Fruit fly (Drosophila melanogaster) whole organism, embryonic: ENCODE data around the gene Spn28Dc.

ENCODE experiments used
- Asciz ChIP-seq: fragments of 200-800 bp; sonication (Bioruptor generic); optimal IDR thresholded peaks from 2 replicates; lab custom pipeline; 2017; ENCODE audit warnings: missing biosample characterization, mild to moderate bottlenecking, missing genetic modification characterization, missing genetic modification reagents
- Bdp1 ChIP-seq: fragments of 200-800 bp; sonication (Bioruptor generic); optimal IDR thresholded peaks from 3 replicates; lab custom pipeline; 2016; ENCODE audit warnings: missing biosample characterization, missing genetic modification characterization
- CG10431 ChIP-seq: fragments of 200-800 bp; sonication (Bioruptor generic); optimal IDR thresholded peaks from 3 replicates; lab custom pipeline; 2018; ENCODE audit warnings: missing biosample characterization, mild to moderate bottlenecking, missing genetic modification characterization
- CG12104 ChIP-seq: fragments of 200-800 bp; sonication (Bioruptor generic); optimal IDR thresholded peaks from 3 replicates; lab custom pipeline; 2016; ENCODE audit warnings: missing biosample characterization, missing genetic modification characterization
- CG12391 ChIP-seq: fragments of 200-800 bp; sonication (Bioruptor generic); optimal IDR thresholded peaks from 3 replicates; lab custom pipeline; 2018; ENCODE audit warnings: missing biosample characterization, mild to moderate bottlenecking, missing genetic modification characterization, moderate library complexity
- CG13296 ChIP-seq: fragments of 200-800 bp; sonication (Bioruptor generic); optimal IDR thresholded peaks from 3 replicates; lab custom pipeline; 2018; ENCODE audit warnings: missing biosample characterization, mild to moderate bottlenecking, missing genetic modification characterization
- CG14441 ChIP-seq: fragments of 200-800 bp; sonication (Bioruptor generic); IDR thresholded peaks from 2 replicates; pipeline ENCODE4 v1.3.6; 2022; ENCODE audit warnings: missing biosample characterization, missing genetic modification characterization
- CG15269 ChIP-seq: fragments of 200-800 bp; sonication (Bioruptor generic); optimal IDR thresholded peaks from 2 replicates; lab custom pipeline; 2018; ENCODE audit warnings: missing biosample characterization, mild to moderate bottlenecking, missing genetic modification characterization, moderate library complexity
- CG15514 ChIP-seq: fragments of 200-800 bp; sonication (Bioruptor generic); optimal IDR thresholded peaks from 3 replicates; lab custom pipeline; 2017; ENCODE audit warnings: missing biosample characterization, missing genetic modification characterization, mild to moderate bottlenecking, moderate library complexity, missing genetic modification reagents
- CG2129 ChIP-seq: fragments of 200-800 bp; sonication (Bioruptor generic); IDR thresholded peaks from 2 replicates; pipeline ENCODE4 v1.3.6; 2022; ENCODE audit warnings: missing biosample characterization, missing genetic modification characterization; ENCODE audit not compliant: partially characterized antibody
- CG2202 ChIP-seq: fragments of 200-800 bp; sonication (Bioruptor generic); optimal IDR thresholded peaks from 2 replicates; lab custom pipeline; 2018; ENCODE audit warnings: missing biosample characterization, mild to moderate bottlenecking, missing genetic modification characterization
- CG30020 ChIP-seq: fragments of 200-800 bp; optimal IDR thresholded peaks from 2 replicates; lab custom pipeline; 2019; ENCODE audit warnings: missing biosample characterization, mild to moderate bottlenecking, missing genetic modification characterization, moderate library complexity
- CG33557 ChIP-seq: fragments of 200-800 bp; sonication (Bioruptor generic); optimal IDR thresholded peaks from 2 replicates; lab custom pipeline; 2019; ENCODE audit warnings: missing biosample characterization, mild to moderate bottlenecking, missing genetic modification characterization, moderate library complexity
- CG43689 ChIP-seq: fragments of 200-800 bp; sonication (Bioruptor generic); IDR thresholded peaks from 2 replicates; pipeline ENCODE4 v1.3.6; 2022; ENCODE audit warnings: missing biosample characterization, missing genetic modification characterization
- CG6791 ChIP-seq: fragments of 200-800 bp; sonication (Bioruptor generic); IDR thresholded peaks from 3 replicates; pipeline ENCODE4 v1.3.6; 2022; ENCODE audit warnings: missing biosample characterization, missing genetic modification characterization; ENCODE audit not compliant: partially characterized antibody
- CG8290 ChIP-seq, 3 experiments: fragments of 200-800 bp; sonication (Bioruptor generic); optimal IDR thresholded peaks; 2 replicates each; lab custom pipeline; 2016 to 2019; ENCODE audit warnings: missing biosample characterization in 3 of 3, missing genetic modification characterization in 3 of 3, mild to moderate bottlenecking in 2 of 3, moderate library complexity in 1 of 3
- CG8478 ChIP-seq: fragments of >200 bp; optimal IDR thresholded peaks from 2 replicates; lab custom pipeline; 2018
- CG8944 ChIP-seq: fragments of 200-800 bp; sonication (Bioruptor generic); optimal IDR thresholded peaks from 3 replicates; lab custom pipeline; 2016; ENCODE audit warnings: missing biosample characterization, missing genetic modification characterization
- HmgZ ChIP-seq: fragments of 200-800 bp; sonication (Bioruptor generic); optimal IDR thresholded peaks from 2 replicates; lab custom pipeline; 2018; ENCODE audit warnings: missing biosample characterization, mild to moderate bottlenecking, missing genetic modification characterization
- Hmx ChIP-seq: fragments of 200-800 bp; sonication (Bioruptor generic); optimal IDR thresholded peaks from 2 replicates; lab custom pipeline; 2016; ENCODE audit warnings: missing biosample characterization, missing genetic modification characterization
- MBD-R2 ChIP-seq: fragments of 200-800 bp; sonication (Bioruptor generic); IDR thresholded peaks from 2 replicates; pipeline ENCODE4 v1.3.6; 2022; ENCODE audit warnings: missing biosample characterization, missing genetic modification characterization
- Mad ChIP-seq: fragments of 200-800 bp; sonication (Bioruptor generic); optimal IDR thresholded peaks from 2 replicates; lab custom pipeline; 2016; ENCODE audit warnings: missing biosample characterization, missing genetic modification characterization
- Max ChIP-seq: fragments of 200-800 bp; sonication (Bioruptor generic); optimal IDR thresholded peaks from 2 replicates; lab custom pipeline; 2016; ENCODE audit warnings: missing biosample characterization, mild to moderate bottlenecking, missing genetic modification characterization
- NC2β ChIP-seq: fragments of 200-800 bp; sonication (Bioruptor generic); optimal IDR thresholded peaks from 2 replicates; lab custom pipeline; 2016; ENCODE audit warnings: missing biosample characterization, missing genetic modification characterization
- Neu2 ChIP-seq: fragments of 200-800 bp; sonication (Bioruptor generic); optimal IDR thresholded peaks from 3 replicates; lab custom pipeline; 2016; ENCODE audit warnings: missing biosample characterization, missing genetic modification characterization, borderline replicate concordance
- NfI ChIP-seq: fragments of 200-800 bp; sonication (Bioruptor generic); optimal IDR thresholded peaks from 3 replicates; lab custom pipeline; 2018; ENCODE audit warnings: missing biosample characterization, mild to moderate bottlenecking, missing genetic modification characterization, moderate library complexity
- Optix ChIP-seq: fragments of 200-800 bp; sonication (Bioruptor generic); IDR thresholded peaks from 3 replicates; pipeline ENCODE4 v1.3.6; 2022; ENCODE audit warnings: missing biosample characterization, missing genetic modification characterization
- Side ChIP-seq: fragments of 200-800 bp; sonication (Bioruptor generic); optimal IDR thresholded peaks from 2 replicates; lab custom pipeline; 2016; ENCODE audit warnings: missing biosample characterization, missing genetic modification characterization
- Sox102F ChIP-seq: fragments of 200-800 bp; sonication (Bioruptor generic); optimal IDR thresholded peaks from 2 replicates; lab custom pipeline; 2018; ENCODE audit warnings: missing biosample characterization, mild to moderate bottlenecking, missing genetic modification characterization, moderate library complexity
- Stat92E ChIP-seq, 3 experiments: fragments of >200 bp in 2 of 3; fragments of 200-800 bp in 1 of 3; sonication (Bioruptor generic) in 1 of 3; optimal IDR thresholded peaks; 2 replicates each; lab custom pipeline; 2017 to 2019; ENCODE audit warnings: missing biosample characterization in 3 of 3, missing genetic modification characterization in 3 of 3, mild to moderate bottlenecking in 1 of 3, moderate library complexity in 1 of 3
- al ChIP-seq: fragments of 200-800 bp; sonication (Bioruptor generic); IDR thresholded peaks from 2 replicates; pipeline ENCODE4 v1.3.6; 2022; ENCODE audit warnings: missing biosample characterization, missing genetic modification characterization
- aop ChIP-seq: fragments of 200-800 bp; sonication (Bioruptor generic); IDR thresholded peaks from 2 replicates; pipeline ENCODE4 v1.3.6; 2022; ENCODE audit warnings: missing biosample characterization, missing genetic modification characterization
- ap ChIP-seq: fragments of 200-800 bp; sonication (Bioruptor generic); IDR thresholded peaks from 2 replicates; pipeline ENCODE4 v1.3.6; 2022; ENCODE audit warnings: missing biosample characterization, missing genetic modification characterization
- cas ChIP-seq: fragments of 200-800 bp; sonication (Bioruptor generic); IDR thresholded peaks from 2 replicates; pipeline ENCODE4 v1.3.6; 2022; ENCODE audit warnings: missing biosample characterization, missing genetic modification characterization
- cato ChIP-seq: fragments of 200-800 bp; sonication (Bioruptor generic); optimal IDR thresholded peaks from 2 replicates; lab custom pipeline; 2016; ENCODE audit warnings: missing biosample characterization, missing genetic modification characterization, borderline replicate concordance
- da ChIP-seq: fragments of 200-800 bp; sonication (Bioruptor generic); optimal IDR thresholded peaks from 2 replicates; lab custom pipeline; 2016; ENCODE audit warnings: missing biosample characterization, missing genetic modification characterization
- dm ChIP-seq: fragments of 200-800 bp; sonication (Bioruptor generic); optimal IDR thresholded peaks from 3 replicates; lab custom pipeline; 2016; ENCODE audit warnings: missing biosample characterization, missing genetic modification characterization
- gce ChIP-seq: fragments of 200-800 bp; sonication (Bioruptor generic); IDR thresholded peaks from 3 replicates; pipeline ENCODE4 v1.3.6; 2022; ENCODE audit warnings: missing biosample characterization, missing genetic modification characterization
- gem ChIP-seq: fragments of 200-800 bp; sonication (Bioruptor generic); optimal IDR thresholded peaks from 2 replicates; lab custom pipeline; 2019; ENCODE audit warnings: missing biosample characterization, mild to moderate bottlenecking, missing genetic modification characterization, moderate library complexity
- gsb ChIP-seq: fragments of 200-800 bp; sonication (Bioruptor generic); IDR thresholded peaks from 2 replicates; pipeline ENCODE4 v1.3.6; 2022; ENCODE audit warnings: missing biosample characterization, missing genetic modification characterization
- ind ChIP-seq: fragments of 200-800 bp; sonication (Bioruptor generic); optimal IDR thresholded peaks from 3 replicates; lab custom pipeline; 2016; ENCODE audit warnings: missing biosample characterization, missing genetic modification characterization
- inv ChIP-seq: fragments of 200-800 bp; sonication (Bioruptor generic); IDR thresholded peaks from 2 replicates; pipeline ENCODE4 v1.3.6; 2022; ENCODE audit warnings: missing biosample characterization, missing genetic modification characterization; ENCODE audit not compliant: partially characterized antibody
- lbe ChIP-seq: fragments of 200-800 bp; sonication (Bioruptor generic); optimal IDR thresholded peaks from 2 replicates; lab custom pipeline; 2016; ENCODE audit warnings: missing biosample characterization, mild to moderate bottlenecking, missing genetic modification characterization
- lola ChIP-seq, 3 experiments: fragments of >200 bp in 2 of 3; fragments of 200-800 bp in 1 of 3; sonication (Bioruptor generic) in 1 of 3; optimal IDR thresholded peaks; 2 replicates each; lab custom pipeline; 2017 to 2019; ENCODE audit warnings: missing biosample characterization in 3 of 3, missing genetic modification characterization in 3 of 3, mild to moderate bottlenecking in 1 of 3, moderate library complexity in 1 of 3
- nerfin-1 ChIP-seq: fragments of 200-800 bp; sonication (Bioruptor generic); optimal IDR thresholded peaks from 3 replicates; lab custom pipeline; 2019; ENCODE audit warnings: missing biosample characterization, mild to moderate bottlenecking, missing genetic modification characterization, moderate library complexity
- pum ChIP-seq: fragments of 200-800 bp; sonication (Bioruptor generic); optimal IDR thresholded peaks from 2 replicates; lab custom pipeline; 2016; ENCODE audit warnings: missing biosample characterization, missing genetic modification characterization
- tgo ChIP-seq: fragments of 200-800 bp; sonication (Bioruptor generic); IDR thresholded peaks from 3 replicates; pipeline ENCODE4 v1.3.6; 2022; ENCODE audit warnings: missing biosample characterization, missing genetic modification characterization
- wor ChIP-seq: fragments of 200-800 bp; sonication (Bioruptor generic); IDR thresholded peaks from 2 replicates; pipeline ENCODE4 v1.3.6; 2022; ENCODE audit warnings: missing biosample characterization, missing genetic modification characterization
- zen2 ChIP-seq: fragments of 200-800 bp; sonication (Bioruptor generic); IDR thresholded peaks from 3 replicates; pipeline ENCODE4 v1.3.6; 2022; ENCODE audit warnings: missing biosample characterization, missing genetic modification characterization; ENCODE audit not compliant: partially characterized antibody
- zf30C ChIP-seq: fragments of 200-800 bp; sonication (Bioruptor generic); optimal IDR thresholded peaks from 3 replicates; lab custom pipeline; 2018; ENCODE audit warnings: missing biosample characterization, mild to moderate bottlenecking, missing genetic modification characterization

Gene Spn28Dc

dm6 chr2L:8034734-8035133, 27.7 kb upstream of the Spn28Dc start (continued):
- peak; percentile 41 for TF ChIP-seq Side
- peak; percentile 51 for TF ChIP-seq ind (GFP tag; lab: Kevin White, UChicago)
- peak; percentile 32 for TF ChIP-seq pum (GFP tag; lab: Kevin White, UChicago)
- TF ChIP-seq gem = peak; percentile 76
- TF ChIP-seq CG12391 (tag; lab: Kevin White, UChicago) = peak; percentile 66
- TF ChIP-seq CG33557 = no peak
- TF ChIP-seq tgo (GFP tag; lab: Robert Waterston, UW) = peak; percentile 57; the same call in 2 of the 3 replicates
- peak; percentile 9 for TF ChIP-seq nerfin-1
- no peak for TF ChIP-seq CG6791 (GFP tag; lab: Robert Waterston, UW)
- no peak for TF ChIP-seq Stat92E (GFP tag; optimal IDR thresholded peaks at IDR 0.05; lab: Kevin White, UChicago)
- peak; percentile 24 for TF ChIP-seq Max (GFP tag; lab: Kevin White, UChicago)
- 0 out of 2 replicates have a peak, but pooled peaks have one; percentile 25 for TF ChIP-seq MBD-R2 (GFP tag; lab: Robert Waterston, UW)
- TF ChIP-seq zen2 = no peak
- TF ChIP-seq CG15269 (tag; lab: Kevin White, UChicago) = peak; percentile 71
- TF ChIP-seq CG12104 (GFP tag; lab: Kevin White, UChicago) = peak; percentile 18
- no peak for TF ChIP-seq CG8478 (lab: Kevin White, UChicago)
- TF ChIP-seq lola (GFP tag; optimal IDR thresholded peaks at IDR 0.05; lab: Kevin White, UChicago) = no peak
- peak; percentile 74 for TF ChIP-seq Sox102F (GFP tag; lab: Kevin White, UChicago)
- TF ChIP-seq CG14441 (GFP tag; lab: Robert Waterston, UW) = peak; percentile 59; the same call in 1 of the 2 replicates
- TF ChIP-seq cas = no peak
- 0 out of 3 replicates have a peak, but pooled peaks have one; percentile 13 for TF ChIP-seq Optix (GFP tag; lab: Robert Waterston, UW)
- TF ChIP-seq inv = no peak
- TF ChIP-seq CG10431 (GFP tag; lab: Kevin White, UChicago) = no peak
- TF ChIP-seq CG8944 (GFP tag; lab: Kevin White, UChicago) = no peak
- no peak for TF ChIP-seq dm
- no peak for TF ChIP-seq Neu2 (GFP tag; lab: Kevin White, UChicago)
- TF ChIP-seq cato (GFP tag; lab: Kevin White, UChicago) = no peak
- no peak for TF ChIP-seq NC2β (GFP tag; lab: Kevin White, UChicago)
- TF ChIP-seq CG2129 (GFP tag; lab: Robert Waterston, UW) = no peak
- peak; percentile 44 for TF ChIP-seq Asciz (GFP tag; lab: Kevin White, UChicago)
- peak; percentile 53 for TF ChIP-seq CG13296 (GFP tag; lab: Kevin White, UChicago)
- no peak for TF ChIP-seq zf30C (GFP tag; lab: Kevin White, UChicago)
- TF ChIP-seq Bdp1 (GFP tag; lab: Kevin White, UChicago) = peak; percentile 6
- TF ChIP-seq Hmx (GFP tag; lab: Kevin White, UChicago) = no peak
- peak; percentile 29 for TF ChIP-seq CG15514 (GFP tag; lab: Kevin White, UChicago)
- TF ChIP-seq ap (GFP tag; lab: Robert Waterston, UW) = peak; percentile 54; the same call in 1 of the 2 replicates
- peak; percentile 1 for TF ChIP-seq CG2202
- TF ChIP-seq CG43689 = no peak
- no peak for TF ChIP-seq Mad
- peak; percentile 48 for TF ChIP-seq HmgZ (tag; lab: Kevin White, UChicago)
- no peak for TF ChIP-seq da (GFP tag; lab: Kevin White, UChicago)
- TF ChIP-seq NfI (GFP tag; lab: Kevin White, UChicago) = peak; percentile 32
- TF ChIP-seq aop (GFP tag; lab: Robert Waterston, UW) = no peak
- 0 out of 2 replicates have a peak, but pooled peaks have one; percentile 23 for TF ChIP-seq al
- no peak for TF ChIP-seq gsb (GFP tag; lab: Robert Waterston, UW)
- TF ChIP-seq lbe (GFP tag; lab: Kevin White, UChicago) = no peak
- TF ChIP-seq CG30020 (tag; lab: Kevin White, UChicago) = no peak
- no peak; the same call in 1 of the 2 replicates for TF ChIP-seq wor
- TF ChIP-seq CG8290 (GFP tag; optimal IDR thresholded peaks at IDR 0.05; lab: Kevin White, UChicago) = no peak
- TF ChIP-seq CG8290 (tag; optimal IDR thresholded peaks at IDR 0.05; lab: Kevin White, UChicago) = peak in 1 of 2 experiments; percentile 64
- TF ChIP-seq gce (GFP tag; lab: Robert Waterston, UW) = 0 out of 3 replicates have a peak, but pooled peaks have one; percentile 36
